Fruit fly (Drosophila melanogaster): Measurements from ENCODE around the gene FucT6.
A peak's percentile ranks its signal among the peaks of the same experiment; 100 is the strongest.

Gene FucT6

dm6 chrX:11720138-11720537 is 10.4 kb upstream of the FucT6 start, which contains the start of gene Tango10 (continued):
- TF ChIP-seq zen2 (GFP tag; IDR thresholded peaks at IDR 0.05; ENCODE audit: partially characterized antibody) (peak; percentile 78; the same call in 2 of the 3 replicates), gfzf (GFP tag; optimal IDR thresholded peaks at IDR 0.05) (peak; percentile 47), cad (GFP tag; optimal IDR thresholded peaks at IDR 0.05) (no peak), CG18011 (GFP tag; optimal IDR thresholded peaks at IDR 0.05) (no peak), Bgb (GFP tag; IDR thresholded peaks at IDR 0.05; ENCODE audit: partially characterized antibody) (peak; percentile 84), bbx (GFP tag; IDR thresholded peaks at IDR 0.05; ENCODE audit: partially characterized antibody) (no peak; the same call in 1 of the 2 replicates), CG17359 (tag; optimal IDR thresholded peaks at IDR 0.05) (peak; percentile 26), bcd (GFP tag; optimal IDR thresholded peaks at IDR 0.05) (peak; percentile 20), CG13287 (GFP tag; IDR thresholded peaks at IDR 0.05; ENCODE audit: partially characterized antibody) (peak; percentile 88), en (GFP tag; optimal IDR thresholded peaks at IDR 0.05) (no peak), bab2 (GFP tag; optimal IDR thresholded peaks at IDR 0.05) (no peak), CG11504 (tag; optimal IDR thresholded peaks at IDR 0.05) (no peak), Side (GFP tag; optimal IDR thresholded peaks at IDR 0.05) (peak; percentile 64), CG6765 (GFP tag; optimal IDR thresholded peaks at IDR 0.05) (no peak), CG18764 (GFP tag; optimal IDR thresholded peaks at IDR 0.05) (peak; percentile 96), danr (GFP tag; IDR thresholded peaks at IDR 0.05) (no peak), CG30431 (GFP tag; optimal IDR thresholded peaks at IDR 0.05) (no peak), CG2199 (GFP tag; IDR thresholded peaks at IDR 0.05) (no peak), maf-S (GFP tag; optimal IDR thresholded peaks at IDR 0.05) (peak; percentile 48), ro (GFP tag; IDR thresholded peaks at IDR 0.05) (no peak), shn (GFP tag; optimal IDR thresholded peaks at IDR 0.05) (peak; percentile 19), Sox102F (GFP tag; optimal IDR thresholded peaks at IDR 0.05) (peak; percentile 66), CG7372 (GFP tag; IDR thresholded peaks at IDR 0.05) (peak; percentile 41; the same call in 1 of the 2 replicates), crp (GFP tag; optimal IDR thresholded peaks at IDR 0.05) (peak in 1 of 2 experiments; percentile 61), CG9437 (GFP tag; optimal IDR thresholded peaks at IDR 0.05) (peak; percentile 42), CG11560 (tag; IDR thresholded peaks at IDR 0.05) (no peak), H2.0 (GFP tag; IDR thresholded peaks at IDR 0.05) (no peak), scrt (GFP tag; optimal IDR thresholded peaks at IDR 0.05) (no peak), slp2 (GFP tag; optimal IDR thresholded peaks at IDR 0.05) (peak; percentile 35), CG10321 (GFP tag; IDR thresholded peaks at IDR 0.05) (no peak), Dbx (GFP tag; IDR thresholded peaks at IDR 0.05) (peak; percentile 75), Myb (GFP tag; optimal IDR thresholded peaks at IDR 0.05) (peak; percentile 61), CG3838 (GFP tag; optimal IDR thresholded peaks at IDR 0.05) (no peak), hb (GFP tag; IDR thresholded peaks at IDR 0.05; ENCODE audit: partially characterized antibody) (peak; percentile 67; the same call in 1 of the 3 replicates), fd64A (GFP tag; optimal IDR thresholded peaks at IDR 0.05) (no peak), CG10147 (GFP tag; optimal IDR thresholded peaks at IDR 0.05) (peak; percentile 47), sens (GFP tag) (peak; percentile 87), CG12104 (GFP tag; optimal IDR thresholded peaks at IDR 0.05) (no peak), Hr78 (GFP tag; optimal IDR thresholded peaks at IDR 0.05) (no peak), CG15601 (tag; optimal IDR thresholded peaks at IDR 0.05) (peak; percentile 42), CrebB (tag; optimal IDR thresholded peaks at IDR 0.05) (no peak), dm (GFP tag; optimal IDR thresholded peaks at IDR 0.05) (peak; percentile 72), tup (GFP tag; optimal IDR thresholded peaks at IDR 0.05) (no peak), Nf-YC (tag; optimal IDR thresholded peaks at IDR 0.05) (peak; percentile 27), HLH3B (GFP tag; IDR thresholded peaks at IDR 0.05) (peak; percentile 58), CG7839 (tag; optimal IDR thresholded peaks at IDR 0.05) (peak; percentile 20), CG6654 (GFP tag; optimal IDR thresholded peaks at IDR 0.05) (no peak), Deaf1 (tag; optimal IDR thresholded peaks at IDR 0.05) (no peak)

All from whole organism, embryonic.